Fruit fly (Drosophila melanogaster): ENCODE measurements around the gene Scsalpha1.

Scsalpha1 gene

dm6 chr3L:3798488-3798887 is 15.5 kb upstream of the Scsalpha1 start (continued):
- no peak for TF ChIP-seq ewg (GFP tag; optimal IDR thresholded peaks at IDR 0.05)
- peak; percentile 35 for TF ChIP-seq Hmr (GFP tag; optimal IDR thresholded peaks at IDR 0.05)
- no peak for TF ChIP-seq zen2 (GFP tag; IDR thresholded peaks at IDR 0.05; ENCODE audit: partially characterized antibody)
- no peak for TF ChIP-seq prd (optimal IDR thresholded peaks at IDR 0.05)
- 0 out of 3 replicates have a peak, but pooled peaks have one; percentile 25 for TF ChIP-seq prd (GFP tag; IDR thresholded peaks at IDR 0.05)
- TF ChIP-seq ranshi (GFP tag; IDR thresholded peaks at IDR 0.05): 0 out of 2 replicates have a peak, but pooled peaks have one; percentile 25
- no peak for TF ChIP-seq bsh (GFP tag; optimal IDR thresholded peaks at IDR 0.05)
- no peak for TF ChIP-seq ind (GFP tag; optimal IDR thresholded peaks at IDR 0.05)
- peak; percentile 5 for TF ChIP-seq CG2120 (GFP tag; optimal IDR thresholded peaks at IDR 0.05)
- TF ChIP-seq CG6765 (GFP tag; optimal IDR thresholded peaks at IDR 0.05): no peak
- TF ChIP-seq CG13424 (tag; optimal IDR thresholded peaks at IDR 0.05): peak; percentile 20
- TF ChIP-seq croc (GFP tag; conservative IDR thresholded peaks at IDR 0.05): no peak
- no peak for TF ChIP-seq CG11093 (GFP tag; IDR thresholded peaks at IDR 0.05)
- TF ChIP-seq esg (GFP tag; conservative IDR thresholded peaks at IDR 0.05): no peak
- no peak for TF ChIP-seq CG5953 (GFP tag; IDR thresholded peaks at IDR 0.05)
- no peak for TF ChIP-seq Bteb2 (GFP tag; optimal IDR thresholded peaks at IDR 0.05)
- no peak for TF ChIP-seq GATAe (GFP tag; conservative IDR thresholded peaks at IDR 0.05)
- TF ChIP-seq NfI (GFP tag; optimal IDR thresholded peaks at IDR 0.05): no peak
- TF ChIP-seq schlank (tag; optimal IDR thresholded peaks at IDR 0.05): no peak
- peak; percentile 15; the same call in 1 of the 2 replicates for TF ChIP-seq Rfx (GFP tag; IDR thresholded peaks at IDR 0.05)
- TF ChIP-seq Spps (tag; optimal IDR thresholded peaks at IDR 0.05): no peak
- TF ChIP-seq lmd (GFP tag; IDR thresholded peaks at IDR 0.05): no peak
- TF ChIP-seq CG7271 (tag; optimal IDR thresholded peaks at IDR 0.05): no peak
- no peak for TF ChIP-seq CG13894 (tag; optimal IDR thresholded peaks at IDR 0.05)
- no peak for TF ChIP-seq HHEX (GFP tag; optimal IDR thresholded peaks at IDR 0.05)
- TF ChIP-seq stwl (tag; optimal IDR thresholded peaks at IDR 0.05): no peak
- TF ChIP-seq CG32767 (GFP tag; IDR thresholded peaks at IDR 0.05): no peak
- peak; percentile 7 for TF ChIP-seq Hr3 (GFP tag; optimal IDR thresholded peaks at IDR 0.05)
- no peak for TF ChIP-seq HLHmδ (GFP tag; optimal IDR thresholded peaks at IDR 0.05)
- no peak for TF ChIP-seq hbn (GFP tag; IDR thresholded peaks at IDR 0.05; ENCODE audit: partially characterized antibody)
- no peak for TF ChIP-seq ham (GFP tag; IDR thresholded peaks at IDR 0.05)
- no peak for TF ChIP-seq tna (GFP tag; IDR thresholded peaks at IDR 0.05; ENCODE audit: partially characterized antibody)
- peak; percentile 16 for TF ChIP-seq tio (GFP tag; optimal IDR thresholded peaks at IDR 0.05)
- peak; percentile 30; the same call in 1 of the 3 replicates for TF ChIP-seq row (GFP tag; IDR thresholded peaks at IDR 0.05)
- no peak for TF ChIP-seq odd (GFP tag; optimal IDR thresholded peaks at IDR 0.05)
- no peak for TF ChIP-seq chinmo (GFP tag; IDR thresholded peaks at IDR 0.05; ENCODE audit: partially characterized antibody)
- TF ChIP-seq dmrt99B (tag; optimal IDR thresholded peaks at IDR 0.05): no peak
- TF ChIP-seq Gug (GFP tag; IDR thresholded peaks at IDR 0.05): no peak
- no peak for TF ChIP-seq scrt (GFP tag; optimal IDR thresholded peaks at IDR 0.05)
- no peak for TF ChIP-seq dysf (GFP tag; IDR thresholded peaks at IDR 0.05)
- TF ChIP-seq br (optimal IDR thresholded peaks at IDR 0.05): no peak
- no peak for TF ChIP-seq crol (GFP tag; IDR thresholded peaks at IDR 0.05)
- TF ChIP-seq CG17328 (GFP tag; IDR thresholded peaks at IDR 0.05): peak; percentile 41; the same call in 1 of the 2 replicates
- TF ChIP-seq CG9437 (GFP tag; optimal IDR thresholded peaks at IDR 0.05): no peak
- no peak for TF ChIP-seq CG5245 (GFP tag; optimal IDR thresholded peaks at IDR 0.05)
- no peak for TF ChIP-seq CG9797 (GFP tag; optimal IDR thresholded peaks at IDR 0.05)
- no peak for TF ChIP-seq stc (GFP tag; IDR thresholded peaks at IDR 0.05)
- TF ChIP-seq inv (GFP tag; IDR thresholded peaks at IDR 0.05; ENCODE audit: partially characterized antibody): no peak
- TF ChIP-seq HmgZ (tag; optimal IDR thresholded peaks at IDR 0.05): no peak
- TF ChIP-seq CG3995 (GFP tag; optimal IDR thresholded peaks at IDR 0.05): no peak
- no peak for TF ChIP-seq ssp (GFP tag; IDR thresholded peaks at IDR 0.05)
- TF ChIP-seq ro (GFP tag; IDR thresholded peaks at IDR 0.05): no peak

Data from whole organism, embryonic.